Fruit fly (Drosophila melanogaster): Measurements from ENCODE around the gene CG13309.

The CG13309 gene

dm6 chr3L:8823730-8824374, 13.7 kb downstream of the CG13309 start:
- TF ChIP-seq dl (GFP tag; optimal IDR thresholded peaks at IDR 0.05; ENCODE audit: insufficient read depth in 1 of 2, partially characterized antibody in 2 of 2) (no peak), foxo (GFP tag; optimal IDR thresholded peaks at IDR 0.05) (peak in 1 of 2 experiments; percentile 31), rgr (GFP tag; optimal IDR thresholded peaks at IDR 0.05) (peak; percentile 76), CG9705 (GFP tag; optimal IDR thresholded peaks at IDR 0.05) (no peak), Abd-B (GFP tag; optimal IDR thresholded peaks at IDR 0.05) (no peak), Sp1 (GFP tag; optimal IDR thresholded peaks at IDR 0.05) (peak; percentile 67), h (GFP tag; optimal IDR thresholded peaks at IDR 0.05) (peak; percentile 63), ey (GFP tag; optimal IDR thresholded peaks at IDR 0.05) (peak; percentile 62), usp (GFP tag; optimal IDR thresholded peaks at IDR 0.05) (no peak), Hnf4 (GFP tag; optimal IDR thresholded peaks at IDR 0.05) (peak; percentile 50), woc (GFP tag; optimal IDR thresholded peaks at IDR 0.05) (peak; percentile 39), OdsH (GFP tag; optimal IDR thresholded peaks at IDR 0.05) (peak; percentile 65), Hr83 (GFP tag; optimal IDR thresholded peaks at IDR 0.05; ENCODE audit: poor library complexity, severe bottlenecking) (no peak), dmrt93B (GFP tag; optimal IDR thresholded peaks at IDR 0.05) (no peak), CrebA (GFP tag; optimal IDR thresholded peaks at IDR 0.05; ENCODE audit: borderline replicate concordance) (no peak), brk (GFP tag; optimal IDR thresholded peaks at IDR 0.05) (peak; percentile 47), jim (GFP tag; optimal IDR thresholded peaks at IDR 0.05) (no peak), Rel (GFP tag; optimal IDR thresholded peaks at IDR 0.05) (no peak), Rel (tag; optimal IDR thresholded peaks at IDR 0.05) (peak; percentile 83), br (GFP tag; optimal IDR thresholded peaks at IDR 0.05) (peak; percentile 37), HLH106 (tag; optimal IDR thresholded peaks at IDR 0.05) (peak; percentile 57), Dfd (GFP tag; optimal IDR thresholded peaks at IDR 0.05) (no peak), psq (GFP tag; optimal IDR thresholded peaks at IDR 0.05) (peak; percentile 46), fru (GFP tag; optimal IDR thresholded peaks at IDR 0.05) (no peak)

- no peak for TF ChIP-seq Dif (GFP tag; optimal IDR thresholded peaks at IDR 0.05; ENCODE audit: partially characterized antibody)
- TF ChIP-seq woc (GFP tag; optimal IDR thresholded peaks at IDR 0.05): peak; percentile 30
- no peak for TF ChIP-seq Hnf4 (GFP tag; optimal IDR thresholded peaks at IDR 0.05)
- TF ChIP-seq GATAd (GFP tag; optimal IDR thresholded peaks at IDR 0.05): no peak
- TF ChIP-seq Hr78 (GFP tag; optimal IDR thresholded peaks at IDR 0.05): no peak
- peak in 1 of 2 experiments; percentile 18 for TF ChIP-seq foxo (GFP tag; optimal IDR thresholded peaks at IDR 0.05)
- TF ChIP-seq tai (GFP tag; optimal IDR thresholded peaks at IDR 0.05): no peak
- no peak for TF ChIP-seq Sp1 (GFP tag; optimal IDR thresholded peaks at IDR 0.05)
- peak; percentile 2 for TF ChIP-seq Jra (GFP tag; optimal IDR thresholded peaks at IDR 0.05)
- no peak for TF ChIP-seq lola (GFP tag; optimal IDR thresholded peaks at IDR 0.05)
- TF ChIP-seq Rel (GFP tag; optimal IDR thresholded peaks at IDR 0.05): no peak
- TF ChIP-seq Rel (tag; optimal IDR thresholded peaks at IDR 0.05): no peak
- no peak for TF ChIP-seq Abd-B (GFP tag; optimal IDR thresholded peaks at IDR 0.05)
- TF ChIP-seq Myc (optimal IDR thresholded peaks at IDR 0.05): no peak
- TF ChIP-seq Dfd (GFP tag; optimal IDR thresholded peaks at IDR 0.05): no peak
- peak; percentile 56 for TF ChIP-seq fru (GFP tag; optimal IDR thresholded peaks at IDR 0.05)
- TF ChIP-seq dmrt93B (GFP tag; optimal IDR thresholded peaks at IDR 0.05): no peak
- TF ChIP-seq sv (GFP tag; optimal IDR thresholded peaks at IDR 0.05): no peak
Measured at dm6 chr3L:8824403-8825029, 14.3 kb downstream of the CG13309 start.

dm6 chr3L:8825030-8825407, 14.8 kb downstream of the CG13309 start:
- TF ChIP-seq h (GFP tag; optimal IDR thresholded peaks at IDR 0.05) (no peak), pan (optimal IDR thresholded peaks at IDR 0.05) (no peak), lola (GFP tag; optimal IDR thresholded peaks at IDR 0.05) (no peak), rgr (GFP tag; optimal IDR thresholded peaks at IDR 0.05) (no peak), Dif (GFP tag; optimal IDR thresholded peaks at IDR 0.05; ENCODE audit: partially characterized antibody) (peak; percentile 76), Mio (GFP tag; optimal IDR thresholded peaks at IDR 0.05) (no peak), Sp1 (GFP tag; optimal IDR thresholded peaks at IDR 0.05) (no peak), Rel (GFP tag; optimal IDR thresholded peaks at IDR 0.05) (peak; percentile 78), Rel (tag; optimal IDR thresholded peaks at IDR 0.05) (peak; percentile 94), GATAd (GFP tag; optimal IDR thresholded peaks at IDR 0.05) (no peak), N (GFP tag; optimal IDR thresholded peaks at IDR 0.05) (no peak), Hr78 (GFP tag; optimal IDR thresholded peaks at IDR 0.05) (no peak), fru (GFP tag; optimal IDR thresholded peaks at IDR 0.05) (no peak), Myc (optimal IDR thresholded peaks at IDR 0.05) (no peak), usp (GFP tag; optimal IDR thresholded peaks at IDR 0.05) (no peak), tai (GFP tag; optimal IDR thresholded peaks at IDR 0.05) (no peak), Hnf4 (GFP tag; optimal IDR thresholded peaks at IDR 0.05) (no peak), ey (GFP tag; optimal IDR thresholded peaks at IDR 0.05) (no peak), jim (GFP tag; optimal IDR thresholded peaks at IDR 0.05) (no peak), CrebA (GFP tag; optimal IDR thresholded peaks at IDR 0.05; ENCODE audit: borderline replicate concordance) (peak; percentile 68), foxo (GFP tag; optimal IDR thresholded peaks at IDR 0.05) (no peak), woc (GFP tag; optimal IDR thresholded peaks at IDR 0.05) (no peak), dmrt93B (GFP tag; optimal IDR thresholded peaks at IDR 0.05) (no peak), Abd-B (GFP tag; optimal IDR thresholded peaks at IDR 0.05) (no peak), Hr83 (GFP tag; optimal IDR thresholded peaks at IDR 0.05; ENCODE audit: poor library complexity, severe bottlenecking) (no peak), sv (GFP tag; optimal IDR thresholded peaks at IDR 0.05) (no peak), Dfd (GFP tag; optimal IDR thresholded peaks at IDR 0.05) (no peak), brk (GFP tag; optimal IDR thresholded peaks at IDR 0.05) (peak; percentile 74), dsf (GFP tag; optimal IDR thresholded peaks at IDR 0.05; ENCODE audit: borderline replicate concordance) (no peak), HLH106 (tag; optimal IDR thresholded peaks at IDR 0.05) (no peak), OdsH (GFP tag; optimal IDR thresholded peaks at IDR 0.05) (no peak), Vsx2 (GFP tag; optimal IDR thresholded peaks at IDR 0.05; ENCODE audit: partially characterized antibody) (peak; percentile 84), CG9705 (GFP tag; optimal IDR thresholded peaks at IDR 0.05) (no peak), Jra (GFP tag; optimal IDR thresholded peaks at IDR 0.05) (no peak), br (GFP tag; optimal IDR thresholded peaks at IDR 0.05) (peak; percentile 6), psq (GFP tag; optimal IDR thresholded peaks at IDR 0.05) (peak; percentile 32), dl (GFP tag; optimal IDR thresholded peaks at IDR 0.05; ENCODE audit: insufficient read depth in 1 of 2, partially characterized antibody in 2 of 2) (peak in 1 of 2 experiments; percentile 44), sage (GFP tag; optimal IDR thresholded peaks at IDR 0.05) (peak; percentile 50)
